Fruit fly (Drosophila melanogaster): ENCODE data around the gene M1BP.

The M1BP gene

dm6 chr3R:8705323-8706097, 26.0 kb downstream of the M1BP start (continued):
- TF ChIP-seq cas (GFP tag; IDR thresholded peaks at IDR 0.05) (no peak), hb (GFP tag; IDR thresholded peaks at IDR 0.05; ENCODE audit: partially characterized antibody) (0 out of 3 replicates have a peak, but pooled peaks have one; percentile 21), CG6813 (GFP tag; optimal IDR thresholded peaks at IDR 0.05) (no peak), CG12104 (GFP tag; optimal IDR thresholded peaks at IDR 0.05) (no peak), dmrt11E (tag; optimal IDR thresholded peaks at IDR 0.05) (no peak), zf30C (GFP tag; optimal IDR thresholded peaks at IDR 0.05) (no peak), CG7556 (GFP tag; optimal IDR thresholded peaks at IDR 0.05) (no peak), D19B (GFP tag; optimal IDR thresholded peaks at IDR 0.05) (no peak), CG7963 (GFP tag; IDR thresholded peaks at IDR 0.05; ENCODE audit: partially characterized antibody) (no peak), CG4854 (GFP tag; optimal IDR thresholded peaks at IDR 0.05) (no peak), gem (tag; optimal IDR thresholded peaks at IDR 0.05) (peak; percentile 41), NFAT (GFP tag; IDR thresholded peaks at IDR 0.05) (no peak), CG13424 (tag; optimal IDR thresholded peaks at IDR 0.05) (no peak), Med (GFP tag) (no peak), CG18599 (GFP tag; optimal IDR thresholded peaks at IDR 0.05) (peak; percentile 17), ind (GFP tag; optimal IDR thresholded peaks at IDR 0.05) (no peak), dati (GFP tag; IDR thresholded peaks at IDR 0.05) (no peak), bcd (GFP tag; optimal IDR thresholded peaks at IDR 0.05) (no peak), Xbp1 (GFP tag; optimal IDR thresholded peaks at IDR 0.05) (no peak), CHES-1-like (GFP tag; optimal IDR thresholded peaks at IDR 0.05) (no peak), CG2202 (tag; optimal IDR thresholded peaks at IDR 0.05) (no peak), CG7786 (GFP tag; optimal IDR thresholded peaks at IDR 0.05) (no peak), CG2712 (tag; optimal IDR thresholded peaks at IDR 0.05) (peak; percentile 16), CG16863 (GFP tag; optimal IDR thresholded peaks at IDR 0.05) (no peak), CG31224 (GFP tag; IDR thresholded peaks at IDR 0.05) (no peak), croc (GFP tag; conservative IDR thresholded peaks at IDR 0.05) (no peak), wek (GFP tag; optimal IDR thresholded peaks at IDR 0.05) (no peak), vnd (GFP tag; IDR thresholded peaks at IDR 0.05; ENCODE audit: partially characterized antibody) (no peak), mam (GFP tag; optimal IDR thresholded peaks at IDR 0.05) (no peak), CG30403 (GFP tag; optimal IDR thresholded peaks at IDR 0.05) (no peak), CG6175 (GFP tag; IDR thresholded peaks at IDR 0.05) (no peak), CG3838 (GFP tag; optimal IDR thresholded peaks at IDR 0.05) (no peak), gcm (GFP tag; optimal IDR thresholded peaks at IDR 0.05) (no peak), Side (GFP tag; optimal IDR thresholded peaks at IDR 0.05) (no peak), CG1792 (GFP tag; optimal IDR thresholded peaks at IDR 0.05) (no peak), fu2 (GFP tag; optimal IDR thresholded peaks at IDR 0.05) (no peak), esg (GFP tag; conservative IDR thresholded peaks at IDR 0.05) (no peak), kay (GFP tag; optimal IDR thresholded peaks at IDR 0.05) (no peak), crol (GFP tag; IDR thresholded peaks at IDR 0.05) (0 out of 2 replicates have a peak, but pooled peaks have one; percentile 24), nmo (GFP tag; optimal IDR thresholded peaks at IDR 0.05) (no peak), dm (GFP tag; optimal IDR thresholded peaks at IDR 0.05) (no peak)

- TF ChIP-seq otp (GFP tag; IDR thresholded peaks at IDR 0.05) (no peak), CG2202 (tag; optimal IDR thresholded peaks at IDR 0.05) (peak; percentile 1), fd102C (GFP tag; optimal IDR thresholded peaks at IDR 0.05) (peak; percentile 67), her (GFP tag; optimal IDR thresholded peaks at IDR 0.05) (no peak), onecut (GFP tag; IDR thresholded peaks at IDR 0.05) (no peak), CG2116 (GFP tag; optimal IDR thresholded peaks at IDR 0.05) (no peak), ac (GFP tag; optimal IDR thresholded peaks at IDR 0.05) (peak; percentile 40), CG32772 (GFP tag; IDR thresholded peaks at IDR 0.05) (no peak), CG31388 (GFP tag; optimal IDR thresholded peaks at IDR 0.05) (no peak), CG15696 (tag; optimal IDR thresholded peaks at IDR 0.05) (peak; percentile 38), Sry-δ (GFP tag; optimal IDR thresholded peaks at IDR 0.05) (no peak), bbx (GFP tag; IDR thresholded peaks at IDR 0.05; ENCODE audit: partially characterized antibody) (no peak), ttk (GFP tag; IDR thresholded peaks at IDR 0.05) (no peak)
These were observed 26.8 kb downstream of the M1BP start for dm6 chr3R:8704669-8705068.

Data from whole organism, embryonic.